Fruit fly (Drosophila melanogaster) whole organism, prepupa: ENCODE results near the gene CG8814.

Experiments used
- CG11294 ChIP-seq: fragments of 200-800 bp; sonication (Bioruptor generic); IDR thresholded peaks from 2 replicates; pipeline ENCODE4 v1.3.6; 2022; ENCODE audit warnings: missing biosample characterization, missing genetic modification characterization
- CG31627 ChIP-seq: fragments of 200-800 bp; sonication (Bioruptor generic); optimal IDR thresholded peaks from 3 replicates; lab custom pipeline; 2016; ENCODE audit warnings: missing biosample characterization, missing genetic modification characterization
- CG6276 ChIP-seq: fragments of 200-800 bp; sonication (Bioruptor generic); optimal IDR thresholded peaks from 2 replicates; lab custom pipeline; 2017; ENCODE audit warnings: missing biosample characterization, mild to moderate bottlenecking, missing genetic modification characterization
- CG6808 ChIP-seq: fragments of 200-800 bp; sonication (Bioruptor generic); optimal IDR thresholded peaks from 3 replicates; lab custom pipeline; 2017; ENCODE audit warnings: missing biosample characterization, missing genetic modification characterization, mild to moderate bottlenecking, moderate library complexity, missing genetic modification reagents
- Eip75B ChIP-seq: fragments of 200-800 bp; sonication (Bioruptor generic); optimal IDR thresholded peaks from 3 replicates; lab custom pipeline; 2016; ENCODE audit warnings: missing biosample characterization, missing genetic modification characterization
- Lpt ChIP-seq: fragments of 200-800 bp; sonication (Bioruptor generic); optimal IDR thresholded peaks from 3 replicates; lab custom pipeline; 2016; ENCODE audit warnings: missing biosample characterization, missing genetic modification characterization
- Met ChIP-seq: fragments of 200-800 bp; sonication (Bioruptor generic); optimal IDR thresholded peaks from 3 replicates; lab custom pipeline; 2016; ENCODE audit warnings: missing biosample characterization, missing genetic modification characterization
- acj6 ChIP-seq: fragments of 200-800 bp; sonication (Bioruptor generic); optimal IDR thresholded peaks from 3 replicates; lab custom pipeline; 2016; ENCODE audit warnings: missing biosample characterization, missing genetic modification characterization
- esn ChIP-seq: fragments of 200-800 bp; sonication (Bioruptor generic); optimal IDR thresholded peaks from 2 replicates; lab custom pipeline; 2016; ENCODE audit warnings: missing biosample characterization, mild to moderate bottlenecking, missing genetic modification characterization, moderate library complexity
- fd85E ChIP-seq: fragments of 200-800 bp; sonication (Bioruptor generic); optimal IDR thresholded peaks from 3 replicates; lab custom pipeline; 2016; ENCODE audit warnings: missing biosample characterization, missing genetic modification characterization

DNA sequence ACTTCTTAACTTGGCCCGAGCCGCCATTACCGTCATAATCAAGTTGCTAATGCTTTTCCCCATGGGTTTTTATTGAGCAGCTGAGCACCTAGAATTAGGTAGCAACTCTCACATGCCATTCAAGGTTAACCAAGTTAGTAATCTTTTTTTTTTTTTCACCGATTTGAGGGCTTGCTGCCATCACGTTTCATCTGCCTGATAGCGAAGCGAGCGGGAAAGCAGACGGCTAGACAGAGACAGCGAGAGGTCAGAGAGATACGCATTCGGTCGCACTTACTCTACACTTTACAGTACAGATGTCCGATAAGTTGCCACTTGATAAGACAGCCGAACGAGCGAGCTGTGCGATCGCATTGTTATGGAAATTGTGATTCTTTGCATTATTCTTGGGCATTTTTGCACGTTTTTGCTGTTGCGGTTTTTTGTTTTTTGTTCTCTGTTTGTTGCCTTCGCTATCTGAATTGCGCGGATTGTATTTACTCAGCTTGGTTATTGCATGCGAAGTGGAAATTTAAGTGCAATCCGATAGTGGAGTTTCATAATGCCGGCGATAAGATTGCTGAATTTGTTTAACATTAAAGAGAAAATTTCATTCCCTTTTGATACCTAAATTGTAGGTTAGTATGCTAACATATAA, 25.8 kb downstream of the CG8814 start:
- TF ChIP-seq CG6808 (GFP tag; lab: Kevin White, UChicago): no peak
- no peak for TF ChIP-seq CG6276 (GFP tag; lab: Kevin White, UChicago)
- TF ChIP-seq Lpt (GFP tag; lab: Kevin White, UChicago): no peak
- TF ChIP-seq esn: no peak
- TF ChIP-seq fd85E (GFP tag; lab: Kevin White, UChicago): no peak
- TF ChIP-seq CG31627 (GFP tag; lab: Kevin White, UChicago): no peak
- TF ChIP-seq acj6: no peak
- peak; percentile 4 for TF ChIP-seq Eip75B (GFP tag; lab: Kevin White, UChicago)
- no peak for TF ChIP-seq CG11294 (GFP tag; lab: Robert Waterston, UW)
- TF ChIP-seq Met (GFP tag; lab: Kevin White, UChicago): no peak
